Worm (Caenorhabditis elegans): ENCODE measurements around the gene cgt-3.

DNA sequence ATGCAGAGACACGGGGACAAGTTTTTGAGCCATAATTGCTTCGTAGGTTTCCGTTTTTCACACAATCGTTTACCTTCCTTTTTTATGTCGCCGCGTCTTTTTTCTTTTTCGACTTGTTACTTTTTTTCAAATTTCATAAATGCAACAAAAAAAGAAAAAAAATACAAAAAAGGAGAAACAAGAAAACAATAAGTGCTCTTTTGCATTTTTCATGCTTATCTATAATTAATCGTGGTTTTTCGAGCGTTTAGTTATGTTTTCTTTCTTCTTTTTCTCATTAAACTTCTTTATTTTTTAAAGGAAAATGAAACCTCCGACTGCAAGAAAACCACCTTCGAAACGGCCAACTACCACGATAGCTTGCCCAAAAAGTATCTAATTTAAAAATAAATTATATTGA lies 15.3 kb upstream of the cgt-3 start, which contains the start of gene F59G1.4:
- TF ChIP-seq ref-1 (GFP tag; conservative IDR thresholded peaks at IDR 0.05) (no peak), cog-1 (tag; optimal IDR thresholded peaks at IDR 0.05) (no peak), T22C8.4 (GFP tag; IDR thresholded peaks at IDR 0.05) (no peak)
